Worm (Caenorhabditis elegans) whole organism, early embryonic: Measurements from ENCODE around the gene F58F6.6.

Experiments used
- B0310.2 ChIP-seq: sonication (generic microtip); optimal IDR thresholded peaks from 2 replicates; lab custom pipeline; 2016; ENCODE audit warnings: mild to moderate bottlenecking, missing genetic modification characterization, missing compliant biosample characterization
- F13C5.2 ChIP-seq: sonication (generic microtip); optimal IDR thresholded peaks from 2 replicates; lab custom pipeline; 2017; ENCODE audit warnings: mild to moderate bottlenecking, missing genetic modification characterization, inconsistent platforms, missing compliant biosample characterization
- aly-1 ChIP-seq: sonication (generic microtip); optimal IDR thresholded peaks from 2 replicates; lab custom pipeline; 2016; ENCODE audit warnings: missing genetic modification characterization, missing compliant biosample characterization
- ama-1 ChIP-seq: fragments of 150-350 bp; optimal IDR thresholded peaks from 2 replicates; lab custom pipeline; 2014
- ceh-13 ChIP-seq: fragments of 200-800 bp; sonication (Bioruptor generic); optimal IDR thresholded peaks from 2 replicates; lab custom pipeline; 2018; ENCODE audit warnings: mild to moderate bottlenecking, missing genetic modification characterization, missing compliant biosample characterization
- ceh-36 ChIP-seq: sonication (generic microtip); optimal IDR thresholded peaks from 2 replicates; lab custom pipeline; 2016; ENCODE audit warnings: missing genetic modification characterization, inconsistent platforms, missing compliant biosample characterization
- ets-7 ChIP-seq: sonication (generic microtip); optimal IDR thresholded peaks from 2 replicates; lab custom pipeline; 2016; ENCODE audit warnings: missing genotype, missing genetic modification characterization, missing compliant biosample characterization
- flt-1 ChIP-seq: fragments of 200-800 bp; sonication (Bioruptor generic); IDR thresholded peaks from 2 replicates; pipeline ENCODE4 v1.3.6; 2022; ENCODE audit warnings: missing genetic modification characterization, missing compliant biosample characterization
- hmbx-1 ChIP-seq: sonication (generic microtip); optimal IDR thresholded peaks from 2 replicates; lab custom pipeline; 2016; ENCODE audit warnings: mild to moderate bottlenecking, missing genetic modification characterization, missing compliant biosample characterization
- hmg-4 ChIP-seq: fragments of 200-800 bp; sonication (Bioruptor generic); optimal IDR thresholded peaks from 2 replicates; lab custom pipeline; 2018; ENCODE audit warnings: mild to moderate bottlenecking, missing genetic modification characterization, missing compliant biosample characterization
- hnd-1 ChIP-seq: sonication (generic microtip); optimal IDR thresholded peaks from 2 replicates; lab custom pipeline; 2016; ENCODE audit warnings: missing genetic modification characterization, missing compliant biosample characterization
- pes-1 ChIP-seq: fragments of 200-800 bp; sonication (Bioruptor generic); IDR thresholded peaks from 2 replicates; pipeline ENCODE4 v1.3.6; 2022; ENCODE audit warnings: missing genetic modification reagents, missing genetic modification characterization, missing compliant biosample characterization
- scrt-1 ChIP-seq: fragments of 200-800 bp; sonication (Bioruptor generic); IDR thresholded peaks from 2 replicates; pipeline ENCODE4 v1.3.6; 2022; ENCODE audit warnings: missing genetic modification characterization, missing compliant biosample characterization
- sea-1 ChIP-seq: fragments of 200-800 bp; sonication (Bioruptor generic); conservative IDR thresholded peaks from 2 replicates; pipeline ENCODE4 v1.3.6; 2022; ENCODE audit warnings: missing genetic modification characterization, missing compliant biosample characterization
- tbx-11 ChIP-seq: fragments of 200-800 bp; sonication (Bioruptor generic); IDR thresholded peaks from 2 replicates; pipeline ENCODE4 v1.3.6; 2022; ENCODE audit warnings: missing genetic modification characterization, missing compliant biosample characterization
- tbx-37 ChIP-seq: fragments of 200-800 bp; sonication (Bioruptor generic); conservative IDR thresholded peaks from 2 replicates; pipeline ENCODE4 v1.3.6; 2022; ENCODE audit warnings: missing genetic modification reagents, missing genetic modification characterization, missing compliant biosample characterization
- tra-4 ChIP-seq: sonication (generic microtip); optimal IDR thresholded peaks from 2 replicates; lab custom pipeline; 2017; ENCODE audit warnings: missing genetic modification characterization, missing compliant biosample characterization

The F58F6.6 gene

ce11 chrIV:1371300-1371699, 30.4 kb downstream of the F58F6.6 start:
- TF ChIP-seq ceh-13 (no peak), hmg-4 (GFP tag; lab: Kevin White, UChicago) (no peak), B0310.2 (no peak), tra-4 (tag; lab: Kevin White, UChicago) (no peak), sea-1 (GFP tag; lab: Robert Waterston, UW) (no peak), tbx-37 (GFP tag; lab: Robert Waterston, UW) (no peak), aly-1 (no peak), ama-1 (lab: Kevin White, UChicago) (no peak), flt-1 (GFP tag; lab: Robert Waterston, UW) (no peak)

ce11 chrIV:1375289-1375688, 34.4 kb downstream of the F58F6.6 start:
- no peak for TF ChIP-seq scrt-1 (GFP tag; lab: Robert Waterston, UW)
- no peak for TF ChIP-seq B0310.2
- TF ChIP-seq hmg-4 (GFP tag; lab: Kevin White, UChicago): no peak
- no peak for TF ChIP-seq ceh-13
- no peak for TF ChIP-seq pes-1 (GFP tag; lab: Robert Waterston, UW)
- no peak for TF ChIP-seq F13C5.2

- TF ChIP-seq scrt-1 (GFP tag; lab: Robert Waterston, UW) (peak; percentile 18; the same call in 1 of the 2 replicates), sea-1 (GFP tag; lab: Robert Waterston, UW) (peak; percentile 54; the same call in 1 of the 2 replicates), tbx-37 (GFP tag; lab: Robert Waterston, UW) (peak; percentile 3; the same call in 1 of the 2 replicates), tra-4 (tag; lab: Kevin White, UChicago) (no peak), hmg-4 (GFP tag; lab: Kevin White, UChicago) (peak; percentile 16)
Observed at ce11 chrIV:1377699-1378098, 36.8 kb downstream of the F58F6.6 start.

- TF ChIP-seq tbx-11 (GFP tag; lab: Robert Waterston, UW): no peak
- no peak for TF ChIP-seq aly-1
- TF ChIP-seq ama-1 (lab: Kevin White, UChicago): no peak
- no peak for TF ChIP-seq pes-1 (GFP tag; lab: Robert Waterston, UW)
- no peak for TF ChIP-seq scrt-1 (GFP tag; lab: Robert Waterston, UW)
- TF ChIP-seq sea-1 (GFP tag; lab: Robert Waterston, UW): no peak
- no peak for TF ChIP-seq hnd-1 (tag; lab: Kevin White, UChicago)
- TF ChIP-seq hmg-4 (GFP tag; lab: Kevin White, UChicago): no peak
- TF ChIP-seq ceh-13: no peak
- TF ChIP-seq tbx-37 (GFP tag; lab: Robert Waterston, UW): no peak
Observed at ce11 chrIV:1378954-1379353, 38.1 kb downstream of the F58F6.6 start.

- TF ChIP-seq hmbx-1 (no peak), hmg-4 (GFP tag; lab: Kevin White, UChicago) (no peak), pes-1 (GFP tag; lab: Robert Waterston, UW) (no peak), flt-1 (GFP tag; lab: Robert Waterston, UW) (no peak), ets-7 (tag; lab: Kevin White, UChicago) (no peak), F13C5.2 (no peak), hnd-1 (tag; lab: Kevin White, UChicago) (no peak), ceh-13 (no peak), ama-1 (lab: Kevin White, UChicago) (no peak), ceh-36 (tag; lab: Kevin White, UChicago) (no peak)
Observed at ce11 chrIV:1380350-1380749, 39.5 kb downstream of the F58F6.6 start.

- TF ChIP-seq tbx-37 (GFP tag; lab: Robert Waterston, UW): no peak
Observed at ce11 chrIV:1381596-1382274, 40.8 kb downstream of the F58F6.6 start.

- TF ChIP-seq sea-1 (GFP tag; lab: Robert Waterston, UW) (no peak), tra-4 (tag; lab: Kevin White, UChicago) (no peak), hmbx-1 (no peak)
Observed at ce11 chrIV:1385500-1385899, 44.6 kb downstream of the F58F6.6 start.

- TF ChIP-seq ceh-13: no peak
- no peak for TF ChIP-seq sea-1 (GFP tag; lab: Robert Waterston, UW)
- TF ChIP-seq aly-1: no peak
- no peak for TF ChIP-seq hmbx-1
- TF ChIP-seq pes-1 (GFP tag; lab: Robert Waterston, UW): no peak
Observed at ce11 chrIV:1385915-1386314, 45.0 kb downstream of the F58F6.6 start, which contains the start of gene nhr-41. Gene nhr-41, plus strand, starts transcription at chrIV:1386215.

- TF ChIP-seq B0310.2 (peak; percentile 82), hmbx-1 (peak; percentile 25), F13C5.2 (peak; percentile 78), scrt-1 (GFP tag; lab: Robert Waterston, UW) (peak; percentile 92), hmg-4 (GFP tag; lab: Kevin White, UChicago) (peak; percentile 80), sea-1 (GFP tag; lab: Robert Waterston, UW) (peak; percentile 80), flt-1 (GFP tag; lab: Robert Waterston, UW) (peak; percentile 90), ceh-13 (peak; percentile 53), hnd-1 (tag; lab: Kevin White, UChicago) (peak; percentile 59), tbx-11 (GFP tag; lab: Robert Waterston, UW) (peak; percentile 87), aly-1 (peak; percentile 40), ama-1 (lab: Kevin White, UChicago) (no peak), tra-4 (tag; lab: Kevin White, UChicago) (no peak), ets-7 (tag; lab: Kevin White, UChicago) (peak; percentile 31), pes-1 (GFP tag; lab: Robert Waterston, UW) (peak; percentile 91), ceh-36 (tag; lab: Kevin White, UChicago) (peak; percentile 65), tbx-37 (GFP tag; lab: Robert Waterston, UW) (peak; percentile 90)
Observed at ce11 chrIV:1388079-1388478, 47.2 kb downstream of the F58F6.6 start.
